Worm (Caenorhabditis elegans) whole organism, L1 larva: ENCODE measurements around the gene oac-46.

Source experiments
- efl-1 ChIP-seq, 4 experiments: fragments of 150-350 bp; optimal IDR thresholded peaks in 3 of 4; peaks in 1 of 4; 1 replicate in 1 of 4; 2 replicates in 3 of 4; lab custom pipeline; 2014; ENCODE audit warnings: missing biosample characterization in 2 of 4, missing genetic modification characterization in 2 of 4, missing genetic modification reagents in 2 of 4
- efl-3 ChIP-seq: fragments of 200-800 bp; sonication (Bioruptor generic); optimal IDR thresholded peaks from 2 replicates; lab custom pipeline; 2018; ENCODE audit warnings: mild to moderate bottlenecking, missing genetic modification characterization, missing compliant biosample characterization
- fkh-10 ChIP-seq: sonication (generic microtip); optimal IDR thresholded peaks from 2 replicates; lab custom pipeline; 2017; ENCODE audit warnings: missing biosample characterization, missing genetic modification reagents, missing genetic modification characterization
- lir-3 ChIP-seq: sonication (generic microtip); optimal IDR thresholded peaks from 2 replicates; lab custom pipeline; 2016; ENCODE audit warnings: mild to moderate bottlenecking, missing genetic modification characterization, moderate library complexity, missing compliant biosample characterization; ENCODE audit not compliant: poor library complexity
- mef-2 ChIP-seq: fragments of 150-350 bp; optimal IDR thresholded peaks from 2 replicates; lab custom pipeline; 2014; ENCODE audit warnings: missing biosample characterization, missing genetic modification characterization
- mep-1 ChIP-seq: fragments of 150-350 bp; optimal IDR thresholded peaks from 2 replicates; lab custom pipeline; 2014; ENCODE audit warnings: missing biosample characterization, missing genetic modification characterization
- nhr-237 ChIP-seq: fragments of 150-350 bp; optimal IDR thresholded peaks from 2 replicates; lab custom pipeline; 2014; ENCODE audit warnings: missing biosample characterization, missing genetic modification characterization
- nhr-90 ChIP-seq: sonication (generic microtip); optimal IDR thresholded peaks from 2 replicates; lab custom pipeline; 2016; ENCODE audit warnings: mild to moderate bottlenecking, missing genetic modification characterization, missing compliant biosample characterization; ENCODE audit not compliant: poor library complexity
- pqm-1 ChIP-seq: sonication (generic microtip); optimal IDR thresholded peaks from 3 replicates; lab custom pipeline; 2017; ENCODE audit warnings: missing biosample characterization, missing genetic modification characterization
- ztf-11 ChIP-seq, 2 experiments: sonication (generic microtip); optimal IDR thresholded peaks; 2 replicates each; lab custom pipeline; 2016 to 2017; ENCODE audit warnings: missing genetic modification characterization in 2 of 2, missing biosample characterization in 1 of 2, missing compliant biosample characterization in 1 of 2

DNA sequence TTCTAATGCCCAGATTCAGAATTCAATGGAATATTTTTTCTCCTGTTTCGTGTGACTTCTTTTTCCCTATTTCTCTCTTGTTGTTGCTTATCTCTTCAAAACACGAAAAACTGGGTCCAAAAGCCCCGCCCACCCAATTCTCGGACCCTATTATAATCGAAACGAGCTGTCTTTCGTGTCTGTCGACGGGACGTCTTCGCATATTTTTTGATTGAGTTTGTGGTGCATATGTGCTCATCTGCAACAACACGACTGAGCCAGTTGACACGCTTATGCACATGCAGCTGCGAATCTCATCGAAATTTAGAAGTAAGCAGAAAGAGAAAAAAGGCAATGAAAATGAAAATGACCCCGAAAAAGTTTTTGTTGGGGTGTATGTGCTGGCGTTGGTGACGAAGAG lies 21.0 kb downstream of the oac-46 start:
- no peak for TF ChIP-seq lir-3 (tag; lab: Kevin White, UChicago)
- TF ChIP-seq efl-1 (optimal IDR thresholded peaks at IDR 0.05; lab: Kevin White, UChicago): no peak
- TF ChIP-seq efl-1 (GFP tag; optimal IDR thresholded peaks at IDR 0.05 in 1 of 2; lab: Kevin White, UChicago): no peak
- no peak for TF ChIP-seq nhr-237
- no peak for TF ChIP-seq fkh-10 (GFP tag; lab: Kevin White, UChicago)
- no peak for TF ChIP-seq pqm-1 (tag; lab: Kevin White, UChicago)
- no peak for TF ChIP-seq mep-1
- no peak for TF ChIP-seq nhr-90 (tag; lab: Kevin White, UChicago)
- no peak for TF ChIP-seq ztf-11 (tag; optimal IDR thresholded peaks at IDR 0.05; lab: Kevin White, UChicago)
- TF ChIP-seq efl-3 (GFP tag; lab: Kevin White, UChicago): no peak
- TF ChIP-seq mef-2 (tag; lab: Kevin White, UChicago): no peak
